Fruit fly (Drosophila melanogaster) whole organism, embryonic: Measurements from ENCODE around the gene Stt3B.

Source experiments
- Atf6 ChIP-seq: fragments of 200-800 bp; sonication (Bioruptor generic); IDR thresholded peaks from 2 replicates; pipeline ENCODE4 v1.3.6; 2022; ENCODE audit warnings: missing biosample characterization, missing genetic modification characterization
- CG10543 ChIP-seq: fragments of 200-800 bp; sonication (Bioruptor generic); optimal IDR thresholded peaks from 3 replicates; lab custom pipeline; 2017; ENCODE audit warnings: missing biosample characterization, mild to moderate bottlenecking, missing genetic modification characterization, moderate library complexity
- CG12104 ChIP-seq: fragments of 200-800 bp; sonication (Bioruptor generic); optimal IDR thresholded peaks from 3 replicates; lab custom pipeline; 2016; ENCODE audit warnings: missing biosample characterization, missing genetic modification characterization
- CG12155 ChIP-seq: fragments of 200-800 bp; sonication (Bioruptor generic); optimal IDR thresholded peaks from 3 replicates; lab custom pipeline; 2016; ENCODE audit warnings: missing biosample characterization, missing genetic modification characterization
- CG13296 ChIP-seq: fragments of 200-800 bp; sonication (Bioruptor generic); optimal IDR thresholded peaks from 3 replicates; lab custom pipeline; 2018; ENCODE audit warnings: missing biosample characterization, mild to moderate bottlenecking, missing genetic modification characterization
- CG13624 ChIP-seq: fragments of 200-800 bp; sonication (Bioruptor generic); optimal IDR thresholded peaks from 2 replicates; lab custom pipeline; 2016; ENCODE audit warnings: missing biosample characterization, missing genetic modification characterization
- CG15514 ChIP-seq: fragments of 200-800 bp; sonication (Bioruptor generic); optimal IDR thresholded peaks from 3 replicates; lab custom pipeline; 2017; ENCODE audit warnings: missing biosample characterization, missing genetic modification characterization, mild to moderate bottlenecking, moderate library complexity, missing genetic modification reagents
- CG17385 ChIP-seq: fragments of 200-800 bp; sonication (Bioruptor generic); optimal IDR thresholded peaks from 3 replicates; lab custom pipeline; 2018; ENCODE audit warnings: missing biosample characterization, mild to moderate bottlenecking, missing genetic modification characterization
- CG17912 ChIP-seq: fragments of 200-800 bp; sonication (Bioruptor generic); optimal IDR thresholded peaks from 2 replicates; lab custom pipeline; 2018; ENCODE audit warnings: missing biosample characterization, mild to moderate bottlenecking, missing genetic modification characterization
- CG1792 ChIP-seq: fragments of 200-800 bp; sonication (Bioruptor generic); optimal IDR thresholded peaks from 2 replicates; lab custom pipeline; 2016; ENCODE audit warnings: missing biosample characterization, missing genetic modification characterization
- CG18011 ChIP-seq: fragments of 200-800 bp; sonication (Bioruptor generic); optimal IDR thresholded peaks from 2 replicates; lab custom pipeline; 2017; ENCODE audit warnings: missing biosample characterization, missing genetic modification characterization, mild to moderate bottlenecking, moderate library complexity, missing genotype
- CG18619 ChIP-seq: fragments of 200-800 bp; sonication (Bioruptor generic); optimal IDR thresholded peaks from 3 replicates; lab custom pipeline; 2017; ENCODE audit warnings: missing biosample characterization, mild to moderate bottlenecking, missing genetic modification characterization
- CG3163 ChIP-seq: fragments of 200-800 bp; sonication (Bioruptor generic); optimal IDR thresholded peaks from 3 replicates; lab custom pipeline; 2016; ENCODE audit warnings: missing biosample characterization, missing genetic modification characterization
- CG3281 ChIP-seq: fragments of 200-800 bp; sonication (Bioruptor generic); optimal IDR thresholded peaks from 3 replicates; lab custom pipeline; 2017; ENCODE audit warnings: missing biosample characterization, mild to moderate bottlenecking, missing genetic modification characterization
- CG42726 ChIP-seq: fragments of 200-800 bp; sonication (Bioruptor generic); IDR thresholded peaks from 2 replicates; pipeline ENCODE4 v1.3.6; 2022; ENCODE audit warnings: missing biosample characterization, missing genetic modification characterization; ENCODE audit not compliant: partially characterized antibody
- Dip3 ChIP-seq: fragments of 200-800 bp; sonication (Bioruptor generic); optimal IDR thresholded peaks from 3 replicates; lab custom pipeline; 2016; ENCODE audit warnings: missing biosample characterization, missing genetic modification characterization
- Fer1 ChIP-seq: fragments of 200-800 bp; sonication (Bioruptor generic); optimal IDR thresholded peaks from 2 replicates; lab custom pipeline; 2017; ENCODE audit warnings: missing biosample characterization, mild to moderate bottlenecking, missing genetic modification characterization
- HHEX ChIP-seq: fragments of 200-800 bp; sonication (Bioruptor generic); optimal IDR thresholded peaks from 3 replicates; lab custom pipeline; 2017; ENCODE audit warnings: missing biosample characterization, mild to moderate bottlenecking, missing genetic modification characterization, missing genetic modification reagents
- Hand ChIP-seq: fragments of 200-800 bp; sonication (Bioruptor generic); optimal IDR thresholded peaks from 2 replicates; lab custom pipeline; 2017; ENCODE audit warnings: mild to moderate bottlenecking, missing biosample characterization, missing genetic modification reagents, missing genetic modification characterization
- HmgZ ChIP-seq: fragments of 200-800 bp; sonication (Bioruptor generic); optimal IDR thresholded peaks from 2 replicates; lab custom pipeline; 2018; ENCODE audit warnings: missing biosample characterization, mild to moderate bottlenecking, missing genetic modification characterization
- Jarid2 ChIP-seq: fragments of 200-800 bp; sonication (Bioruptor generic); optimal IDR thresholded peaks from 3 replicates; lab custom pipeline; 2017; ENCODE audit warnings: mild to moderate bottlenecking, missing biosample characterization, missing genetic modification reagents, missing genetic modification characterization
- MTF-1 ChIP-seq: fragments of 200-800 bp; sonication (Bioruptor generic); optimal IDR thresholded peaks from 2 replicates; lab custom pipeline; 2018; ENCODE audit warnings: missing biosample characterization, mild to moderate bottlenecking, missing genetic modification characterization, borderline replicate concordance
- Med ChIP-seq: fragments of 200-800 bp; sonication (Bioruptor generic); peaks from one replicate; lab custom pipeline; 2016; ENCODE audit warnings: missing biosample characterization, missing genetic modification characterization, mild to moderate bottlenecking, inconsistent platforms, moderate library complexity
- Meics ChIP-seq: fragments of 200-800 bp; sonication (Bioruptor generic); optimal IDR thresholded peaks from 2 replicates; lab custom pipeline; 2017; ENCODE audit warnings: missing biosample characterization, mild to moderate bottlenecking, missing genetic modification characterization
- NFAT ChIP-seq: fragments of 200-800 bp; sonication (Bioruptor generic); IDR thresholded peaks from 2 replicates; pipeline ENCODE4 v1.3.6; 2022; ENCODE audit warnings: missing biosample characterization, missing genetic modification characterization
- PHDP ChIP-seq: fragments of 200-800 bp; sonication (Bioruptor generic); optimal IDR thresholded peaks from 3 replicates; lab custom pipeline; 2018; ENCODE audit warnings: missing biosample characterization, mild to moderate bottlenecking, missing genetic modification characterization, moderate library complexity
- Spps ChIP-seq: fragments of 200-800 bp; sonication (Bioruptor generic); optimal IDR thresholded peaks from 2 replicates; lab custom pipeline; 2018; ENCODE audit warnings: missing biosample characterization, mild to moderate bottlenecking, missing genetic modification characterization
- Usf ChIP-seq: fragments of 200-800 bp; sonication (Bioruptor generic); optimal IDR thresholded peaks from 2 replicates; lab custom pipeline; 2017; ENCODE audit warnings: missing genotype, missing biosample characterization, missing genetic modification characterization
- caup ChIP-seq: fragments of 200-800 bp; sonication (Bioruptor generic); optimal IDR thresholded peaks from 3 replicates; lab custom pipeline; 2017; ENCODE audit warnings: missing biosample characterization, mild to moderate bottlenecking, missing genetic modification characterization, moderate library complexity; ENCODE audit not compliant: severe bottlenecking
- ci ChIP-seq: fragments of 200-800 bp; sonication (Bioruptor generic); IDR thresholded peaks from 3 replicates; pipeline ENCODE4 v1.3.6; 2022; ENCODE audit warnings: missing biosample characterization, missing genetic modification characterization
- dysf ChIP-seq: fragments of 200-800 bp; sonication (Bioruptor generic); IDR thresholded peaks from 3 replicates; pipeline ENCODE4 v1.3.6; 2022; ENCODE audit warnings: missing biosample characterization, missing genetic modification characterization
- fd3F ChIP-seq: fragments of 200-800 bp; sonication (Bioruptor generic); optimal IDR thresholded peaks from 2 replicates; lab custom pipeline; 2018; ENCODE audit warnings: missing biosample characterization, mild to moderate bottlenecking, missing genetic modification characterization, moderate library complexity
- fu2 ChIP-seq: fragments of 200-800 bp; sonication (Bioruptor generic); optimal IDR thresholded peaks from 2 replicates; lab custom pipeline; 2016; ENCODE audit warnings: missing biosample characterization, missing genetic modification characterization
- grn ChIP-seq: fragments of 200-800 bp; sonication (Bioruptor generic); optimal IDR thresholded peaks from 3 replicates; lab custom pipeline; 2017; ENCODE audit warnings: missing biosample characterization, missing genetic modification characterization
- kay ChIP-seq: fragments of 200-800 bp; sonication (Bioruptor generic); optimal IDR thresholded peaks from 2 replicates; lab custom pipeline; 2016; ENCODE audit warnings: missing biosample characterization, missing genetic modification characterization
- klu ChIP-seq: fragments of 200-800 bp; sonication (Bioruptor generic); IDR thresholded peaks from 2 replicates; pipeline ENCODE4 v1.3.6; 2022; ENCODE audit warnings: missing biosample characterization, missing genetic modification characterization
- mirr ChIP-seq: fragments of 200-800 bp; sonication (Bioruptor generic); optimal IDR thresholded peaks from 3 replicates; lab custom pipeline; 2018; ENCODE audit warnings: missing biosample characterization, mild to moderate bottlenecking, missing genetic modification characterization
- nerfin-1 ChIP-seq: fragments of 200-800 bp; sonication (Bioruptor generic); optimal IDR thresholded peaks from 3 replicates; lab custom pipeline; 2019; ENCODE audit warnings: missing biosample characterization, mild to moderate bottlenecking, missing genetic modification characterization, moderate library complexity
- nerfin-2 ChIP-seq: fragments of 200-800 bp; sonication (Bioruptor generic); IDR thresholded peaks from 2 replicates; pipeline ENCODE4 v1.3.6; 2022; ENCODE audit warnings: missing biosample characterization, missing genetic modification characterization; ENCODE audit not compliant: partially characterized antibody
- pb ChIP-seq: fragments of 200-800 bp; sonication (Bioruptor generic); optimal IDR thresholded peaks from 3 replicates; lab custom pipeline; 2016; ENCODE audit warnings: missing biosample characterization, missing genetic modification characterization
- psq ChIP-seq: fragments of 200-800 bp; sonication (Bioruptor generic); optimal IDR thresholded peaks from 2 replicates; lab custom pipeline; 2017; ENCODE audit warnings: missing biosample characterization, missing genetic modification characterization
- pum ChIP-seq: fragments of 200-800 bp; sonication (Bioruptor generic); optimal IDR thresholded peaks from 2 replicates; lab custom pipeline; 2016; ENCODE audit warnings: missing biosample characterization, missing genetic modification characterization
- sd ChIP-seq: fragments of 200-800 bp; sonication (Bioruptor generic); optimal IDR thresholded peaks from 3 replicates; lab custom pipeline; 2018; ENCODE audit warnings: missing biosample characterization, mild to moderate bottlenecking, missing genetic modification characterization, moderate library complexity
- sens ChIP-seq: fragments of 200-800 bp; sonication (Bioruptor generic); peaks from one replicate; lab custom pipeline; 2016; ENCODE audit warnings: missing biosample characterization, missing genetic modification characterization
- ssp ChIP-seq: fragments of 200-800 bp; sonication (Bioruptor generic); IDR thresholded peaks from 2 replicates; pipeline ENCODE4 v1.3.6; 2022; ENCODE audit warnings: missing biosample characterization, missing genetic modification characterization
- stc ChIP-seq: fragments of 200-800 bp; sonication (Bioruptor generic); IDR thresholded peaks from 2 replicates; pipeline ENCODE4 v1.3.6; 2022; ENCODE audit warnings: missing biosample characterization, missing genetic modification characterization
- sug ChIP-seq: fragments of 200-800 bp; optimal IDR thresholded peaks from 2 replicates; lab custom pipeline; 2019; ENCODE audit warnings: missing biosample characterization, mild to moderate bottlenecking, missing genetic modification characterization, moderate library complexity
- zen ChIP-seq: fragments of 200-800 bp; sonication (Bioruptor generic); optimal IDR thresholded peaks from 3 replicates; lab custom pipeline; 2018; ENCODE audit warnings: missing biosample characterization, mild to moderate bottlenecking, missing genetic modification characterization, moderate library complexity

Gene Stt3B

dm6 chr3R:25027281-25028219 lies 41.9 kb downstream of the Stt3B start:
- TF ChIP-seq ssp (GFP tag; lab: Robert Waterston, UW) (no peak), stc (GFP tag; lab: Robert Waterston, UW) (peak; percentile 24; the same call in 1 of the 2 replicates), HHEX (GFP tag; lab: Kevin White, UChicago) (peak; percentile 61), Jarid2 (GFP tag; lab: Kevin White, UChicago) (no peak), mirr (GFP tag; lab: Kevin White, UChicago) (peak; percentile 84), CG17912 (GFP tag; lab: Kevin White, UChicago) (peak; percentile 18), CG18619 (GFP tag; lab: Kevin White, UChicago) (peak; percentile 64), CG3163 (no peak), nerfin-2 (GFP tag; lab: Robert Waterston, UW) (no peak), Meics (GFP tag; lab: Kevin White, UChicago) (peak; percentile 75), Fer1 (peak; percentile 41), CG15514 (peak; percentile 14), pum (no peak), MTF-1 (GFP tag; lab: Kevin White, UChicago) (peak; percentile 50), dysf (GFP tag; lab: Robert Waterston, UW) (peak; percentile 52; the same call in 2 of the 3 replicates), sens (GFP tag; lab: Kevin White, UChicago) (peak; percentile 46), grn (peak; percentile 63), CG18011 (GFP tag; lab: Kevin White, UChicago) (peak; percentile 12), CG12155 (GFP tag; lab: Kevin White, UChicago) (peak; percentile 28), PHDP (tag; lab: Kevin White, UChicago) (peak; percentile 43), HmgZ (tag; lab: Kevin White, UChicago) (peak; percentile 32), klu (GFP tag; lab: Robert Waterston, UW) (no peak), Hand (peak; percentile 63), pb (peak; percentile 60), CG13624 (GFP tag; lab: Kevin White, UChicago) (peak; percentile 20), Atf6 (GFP tag; lab: Robert Waterston, UW) (peak; percentile 32; the same call in 1 of the 2 replicates), CG13296 (GFP tag; lab: Kevin White, UChicago) (peak; percentile 48), CG42726 (GFP tag; lab: Robert Waterston, UW) (no peak), sd (tag; lab: Kevin White, UChicago) (peak; percentile 72), fu2 (GFP tag; lab: Kevin White, UChicago) (peak; percentile 31), sug (peak; percentile 70), NFAT (peak; percentile 20; the same call in 1 of the 2 replicates), Spps (tag; lab: Kevin White, UChicago) (no peak), Dip3 (GFP tag; lab: Kevin White, UChicago) (peak; percentile 50), CG10543 (GFP tag; lab: Kevin White, UChicago) (peak; percentile 72), Usf (GFP tag; lab: Kevin White, UChicago) (peak; percentile 6), CG1792 (GFP tag; lab: Kevin White, UChicago) (peak; percentile 22), kay (GFP tag; lab: Kevin White, UChicago) (peak; percentile 50), CG17385 (GFP tag; lab: Kevin White, UChicago) (peak; percentile 57), Med (GFP tag; lab: Kevin White, UChicago) (peak; percentile 70), CG3281 (GFP tag; lab: Kevin White, UChicago) (peak; percentile 72), caup (GFP tag; lab: Kevin White, UChicago) (peak; percentile 16), ci (GFP tag; lab: Robert Waterston, UW) (peak; percentile 40; the same call in 2 of the 3 replicates), psq (GFP tag; lab: Kevin White, UChicago) (no peak), zen (tag; lab: Kevin White, UChicago) (no peak), CG12104 (GFP tag; lab: Kevin White, UChicago) (peak; percentile 24), fd3F (GFP tag; lab: Kevin White, UChicago) (peak; percentile 24), nerfin-1 (peak; percentile 11)
